Worm (Caenorhabditis elegans) whole organism, young adult: ENCODE measurements around the gene srsx-27.

Experiments
- B0019.2 ChIP-seq: fragments of 200-800 bp; sonication (Bioruptor generic); conservative IDR thresholded peaks from 2 replicates; pipeline ENCODE4 v1.3.6; 2022; ENCODE audit warnings: missing genetic modification reagents, missing genetic modification characterization, missing compliant biosample characterization
- C06A6.2 ChIP-seq: fragments of 200-800 bp; sonication (Bioruptor generic); conservative IDR thresholded peaks from 2 replicates; pipeline ENCODE4 v1.3.6; 2022; ENCODE audit warnings: missing genetic modification characterization, missing compliant biosample characterization
- F22D6.2 ChIP-seq: sonication (generic microtip); optimal IDR thresholded peaks from 2 replicates; lab custom pipeline; 2016; ENCODE audit warnings: mild to moderate bottlenecking, missing genetic modification characterization, missing compliant biosample characterization
- F52B5.7 ChIP-seq: sonication (generic microtip); optimal IDR thresholded peaks from 2 replicates; lab custom pipeline; 2016; ENCODE audit warnings: mild to moderate bottlenecking, missing genetic modification characterization, missing compliant biosample characterization
- T07F8.4 ChIP-seq: sonication (generic microtip); optimal IDR thresholded peaks from 2 replicates; lab custom pipeline; 2016; ENCODE audit warnings: mild to moderate bottlenecking, missing genetic modification characterization, moderate library complexity, missing compliant biosample characterization
- Y79H2A.3 ChIP-seq: fragments of 200-800 bp; sonication (Bioruptor generic); conservative IDR thresholded peaks from 2 replicates; pipeline ENCODE4 v1.3.6; 2022; ENCODE audit warnings: missing genetic modification reagents, missing genetic modification characterization, missing compliant biosample characterization
- ama-1 ChIP-seq, 3 experiments: fragments of 150-350 bp in 1 of 3; sonication (generic microtip) in 2 of 3; optimal IDR thresholded peaks; 2 replicates each; lab custom pipeline; 2014 to 2018; ENCODE audit warnings: missing biosample characterization in 2 of 3, missing genetic modification characterization in 2 of 3, missing genetic modification reagents in 2 of 3
- aptf-3 ChIP-seq: fragments of 200-800 bp; sonication (Bioruptor generic); IDR thresholded peaks from 2 replicates; pipeline ENCODE4 v1.3.6; 2022; ENCODE audit warnings: missing genetic modification characterization, missing compliant biosample characterization
- athp-1 ChIP-seq: sonication (generic microtip); optimal IDR thresholded peaks from 2 replicates; lab custom pipeline; 2017; ENCODE audit warnings: mild to moderate bottlenecking, missing genetic modification characterization, missing compliant biosample characterization
- attf-3 ChIP-seq: fragments of 200-800 bp; sonication (Bioruptor generic); conservative IDR thresholded peaks from 2 replicates; pipeline ENCODE4 v1.3.6; 2022; ENCODE audit warnings: missing genetic modification reagents, missing genetic modification characterization, missing compliant biosample characterization
- ceh-27 ChIP-seq: fragments of 200-800 bp; sonication (Bioruptor generic); optimal IDR thresholded peaks from 2 replicates; lab custom pipeline; 2018; ENCODE audit warnings: mild to moderate bottlenecking, missing genetic modification characterization, moderate library complexity, missing compliant biosample characterization
- ceh-91 ChIP-seq: fragments of 200-800 bp; sonication (Bioruptor generic); IDR thresholded peaks from 2 replicates; pipeline ENCODE4 v1.3.6; 2022; ENCODE audit warnings: missing genetic modification reagents, missing genetic modification characterization, missing compliant biosample characterization
- chd-7 ChIP-seq: sonication (generic microtip); optimal IDR thresholded peaks from 2 replicates; lab custom pipeline; 2016; ENCODE audit warnings: mild to moderate bottlenecking, missing genetic modification characterization, moderate library complexity, missing compliant biosample characterization
- dpff-1 ChIP-seq: sonication (generic microtip); optimal IDR thresholded peaks from 2 replicates; lab custom pipeline; 2017; ENCODE audit warnings: mild to moderate bottlenecking, missing genetic modification characterization, missing compliant biosample characterization
- dpl-1 ChIP-seq: fragments of 150-350 bp; optimal IDR thresholded peaks from 2 replicates; lab custom pipeline; 2014; ENCODE audit warnings: missing biosample characterization, missing genetic modification reagents, missing genetic modification characterization
- egrh-3 ChIP-seq: fragments of 200-800 bp; sonication (Bioruptor generic); IDR thresholded peaks from 2 replicates; pipeline ENCODE4 v1.3.6; 2022; ENCODE audit warnings: missing genetic modification reagents, missing genetic modification characterization, missing compliant biosample characterization
- ekl-4 ChIP-seq: fragments of 200-800 bp; sonication (Bioruptor generic); IDR thresholded peaks from 2 replicates; pipeline ENCODE4 v1.3.6; 2022; ENCODE audit warnings: missing genetic modification reagents, missing genetic modification characterization, missing compliant biosample characterization
- fkh-3 ChIP-seq: sonication (generic microtip); optimal IDR thresholded peaks from 2 replicates; lab custom pipeline; 2016; ENCODE audit warnings: mild to moderate bottlenecking, missing genetic modification characterization, missing compliant biosample characterization
- hlh-12 ChIP-seq: sonication (generic microtip); optimal IDR thresholded peaks from 2 replicates; lab custom pipeline; 2016; ENCODE audit warnings: missing genetic modification characterization, missing compliant biosample characterization
- let-607 ChIP-seq, 2 experiments: fragments of 200-800 bp in 1 of 2; sonication (Bioruptor generic) in 1 of 2; sonication (generic microtip) in 1 of 2; optimal IDR thresholded peaks; 2 replicates each; lab custom pipeline; 2016 to 2018; ENCODE audit warnings: mild to moderate bottlenecking in 2 of 2, missing compliant biosample characterization in 2 of 2, missing genetic modification characterization in 2 of 2, moderate library complexity in 2 of 2, missing genotype in 1 of 2
- lin-40 ChIP-seq: sonication (generic microtip); optimal IDR thresholded peaks from 2 replicates; lab custom pipeline; 2016; ENCODE audit warnings: missing genetic modification characterization, mild to moderate bottlenecking, missing compliant biosample characterization, missing genotype, missing genetic modification reagents
- lsy-27 ChIP-seq: sonication (generic microtip); optimal IDR thresholded peaks from 2 replicates; lab custom pipeline; 2017; ENCODE audit warnings: missing genetic modification characterization, mild to moderate bottlenecking, missing compliant biosample characterization, antibody characterized with exemption, missing genotype, borderline replicate concordance; ENCODE audit not compliant: insufficient read depth
- madf-6 ChIP-seq: fragments of 200-800 bp; sonication (Bioruptor generic); IDR thresholded peaks from 2 replicates; pipeline ENCODE4 v1.3.6; 2022; ENCODE audit warnings: missing genetic modification reagents, missing genetic modification characterization, missing compliant biosample characterization
- mel-28 ChIP-seq: sonication (generic microtip); optimal IDR thresholded peaks from 2 replicates; lab custom pipeline; 2016; ENCODE audit warnings: borderline replicate concordance, mild to moderate bottlenecking, missing genetic modification characterization, missing compliant biosample characterization
- mes-4 ChIP-seq: sonication (generic microtip); optimal IDR thresholded peaks from 2 replicates; lab custom pipeline; 2016; ENCODE audit warnings: missing genotype, missing genetic modification characterization, missing compliant biosample characterization
- nfya-1 ChIP-seq: sonication (generic microtip); optimal IDR thresholded peaks from 2 replicates; lab custom pipeline; 2017; ENCODE audit warnings: antibody characterized with exemption, missing compliant biosample characterization, missing genetic modification characterization, borderline replicate concordance; ENCODE audit not compliant: insufficient read depth
- nhr-80 ChIP-seq: sonication (generic microtip); optimal IDR thresholded peaks from 2 replicates; lab custom pipeline; 2016; ENCODE audit warnings: missing genetic modification characterization, missing compliant biosample characterization
- nhr-90 ChIP-seq: sonication (generic microtip); optimal IDR thresholded peaks from 2 replicates; lab custom pipeline; 2016; ENCODE audit warnings: missing genotype, mild to moderate bottlenecking, missing genetic modification characterization, missing compliant biosample characterization
- rcor-1 ChIP-seq: fragments of 200-800 bp; sonication (Bioruptor generic); IDR thresholded peaks from 2 replicates; pipeline ENCODE4 v1.3.6; 2022; ENCODE audit warnings: missing genetic modification reagents, missing genetic modification characterization, missing compliant biosample characterization
- snpc-1.3 ChIP-seq: sonication (generic microtip); optimal IDR thresholded peaks from 2 replicates; lab custom pipeline; 2017; ENCODE audit warnings: missing genetic modification characterization, mild to moderate bottlenecking, missing compliant biosample characterization, antibody characterized with exemption, moderate library complexity, missing genotype, missing genetic modification reagents; ENCODE audit not compliant: insufficient read depth
- snpc-4 ChIP-seq, 5 experiments: fragments of 150-350 bp in 1 of 5; sonication (generic microtip) in 4 of 5; optimal IDR thresholded peaks; 2 replicates each; lab custom pipeline; 2014 to 2018; ENCODE audit warnings: missing genetic modification characterization in 5 of 5, missing biosample characterization in 3 of 5, antibody characterized with exemption in 2 of 5, mild to moderate bottlenecking in 2 of 5, missing compliant biosample characterization in 2 of 5, missing genotype in 2 of 5, moderate library complexity in 2 of 5, missing genetic modification reagents in 1 of 5
- tbx-9 ChIP-seq: sonication (generic microtip); optimal IDR thresholded peaks from 2 replicates; lab custom pipeline; 2016; ENCODE audit warnings: borderline replicate concordance, missing genetic modification characterization, inconsistent platforms, missing compliant biosample characterization
- tlf-1 ChIP-seq: fragments of 200-800 bp; sonication (Bioruptor generic); optimal IDR thresholded peaks from 2 replicates; lab custom pipeline; 2018; ENCODE audit warnings: mild to moderate bottlenecking, missing genetic modification characterization, missing compliant biosample characterization
- ztf-6 ChIP-seq: fragments of 200-800 bp; sonication (Bioruptor generic); IDR thresholded peaks from 2 replicates; pipeline ENCODE4 v1.3.6; 2022; ENCODE audit warnings: missing genetic modification reagents, missing genetic modification characterization, missing compliant biosample characterization

srsx-27 gene

ce11 chrV:10182984-10183383 lies 33.2 kb downstream of the srsx-27 start, which contains the start of gene ZK856.4:
ZK856.4 (plus strand) TSS chrV:10183284.
- TF ChIP-seq B0019.2 (GFP tag; lab: Robert Waterston, UW), result no peak
- no peak for TF ChIP-seq Y79H2A.3 (GFP tag; lab: Robert Waterston, UW)
- no peak for TF ChIP-seq T07F8.4 (tag; lab: Kevin White, UChicago)
- TF ChIP-seq mes-4, result no peak
- no peak for TF ChIP-seq attf-3 (GFP tag; lab: Robert Waterston, UW)
- TF ChIP-seq mel-28 (tag; lab: Kevin White, UChicago), result no peak
- TF ChIP-seq fkh-3 (tag; lab: Kevin White, UChicago), result no peak
- TF ChIP-seq snpc-4 (GFP tag; optimal IDR thresholded peaks at IDR 0.05; lab: Kevin White, UChicago), result no peak
- no peak for TF ChIP-seq snpc-4 (tag; optimal IDR thresholded peaks at IDR 0.05; lab: Kevin White, UChicago)
- no peak for TF ChIP-seq athp-1
- no peak for TF ChIP-seq ceh-91 (GFP tag; lab: Robert Waterston, UW)
- no peak for TF ChIP-seq dpl-1 (GFP tag; lab: Kevin White, UChicago)
- TF ChIP-seq aptf-3 (GFP tag; lab: Robert Waterston, UW), result no peak
- TF ChIP-seq C06A6.2, result no peak
- TF ChIP-seq snpc-1.3 (tag; lab: Kevin White, UChicago), result no peak
- TF ChIP-seq nfya-1 (tag; lab: Kevin White, UChicago), result no peak
- no peak for TF ChIP-seq rcor-1 (GFP tag; lab: Robert Waterston, UW)

- TF ChIP-seq ceh-91 (GFP tag; lab: Robert Waterston, UW) (no peak), ekl-4 (GFP tag; lab: Robert Waterston, UW) (no peak), F52B5.7 (no peak), egrh-3 (GFP tag; lab: Robert Waterston, UW) (no peak)
Observed at ce11 chrV:10183810-10184209, 34.0 kb downstream of the srsx-27 start.

- no peak for TF ChIP-seq ceh-27 (GFP tag; lab: Kevin White, UChicago)
- TF ChIP-seq T07F8.4 (tag; lab: Kevin White, UChicago), result no peak
- TF ChIP-seq ama-1 (optimal IDR thresholded peaks at IDR 0.05; lab: Kevin White, UChicago), result no peak
- TF ChIP-seq ama-1 (GFP tag; optimal IDR thresholded peaks at IDR 0.05; lab: Kevin White, UChicago), result no peak
- TF ChIP-seq F22D6.2, result no peak
- TF ChIP-seq dpff-1 (tag; lab: Kevin White, UChicago), result no peak
- TF ChIP-seq tbx-9 (tag; lab: Kevin White, UChicago), result no peak
- no peak for TF ChIP-seq lin-40 (tag; lab: Kevin White, UChicago)
- TF ChIP-seq chd-7, result no peak
- no peak for TF ChIP-seq rcor-1 (GFP tag; lab: Robert Waterston, UW)
- no peak for TF ChIP-seq nhr-90 (tag; lab: Kevin White, UChicago)
- no peak for TF ChIP-seq lsy-27 (tag; lab: Kevin White, UChicago)
Observed at ce11 chrV:10185719-10186118, 35.9 kb downstream of the srsx-27 start, which contains the start of gene ZK856.18. ZK856.18 (minus strand) TSS chrV:10186007.

DNA sequence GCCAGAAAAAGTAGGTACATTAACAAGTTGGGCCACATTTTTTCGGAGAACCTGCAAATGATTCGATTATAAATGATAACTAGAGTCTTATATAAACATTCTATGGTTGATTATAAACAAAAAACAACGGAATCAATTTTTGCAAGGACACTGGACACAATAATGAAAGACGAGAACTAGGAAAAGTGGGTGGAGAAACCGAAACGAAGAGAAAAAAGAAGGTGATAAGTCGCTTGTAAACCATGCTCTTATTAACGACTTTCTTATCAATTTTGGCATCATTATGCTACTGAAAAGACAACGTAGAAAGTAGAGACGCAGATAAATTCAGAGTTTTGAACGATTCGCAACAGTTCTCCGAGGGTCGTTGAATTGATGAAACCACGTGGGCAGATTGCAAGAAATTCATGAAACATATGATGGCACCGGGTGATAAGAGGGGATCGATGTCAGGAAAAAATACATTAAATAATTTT lies 40.3 kb downstream of the srsx-27 start, which contains the start of gene ZK856.5:
TSS of gene ZK856.5 (minus strand) at position 51 of the 476 bp plus-strand sequence.
- TF ChIP-seq chd-7 (no peak), attf-3 (GFP tag; lab: Robert Waterston, UW) (no peak), ztf-6 (GFP tag; lab: Robert Waterston, UW) (no peak), tlf-1 (GFP tag; lab: Kevin White, UChicago) (no peak), hlh-12 (no peak), let-607 (tag; optimal IDR thresholded peaks at IDR 0.05; lab: Kevin White, UChicago) (peak in 1 of 2 experiments; percentile 16), nhr-80 (tag; lab: Kevin White, UChicago) (peak; percentile 69), madf-6 (GFP tag; lab: Robert Waterston, UW) (no peak)
- TF ChIP-seq, all 124 proteins: peak for 2
